Worm (Caenorhabditis elegans): Measurements from ENCODE around the gene pkc-2.

The pkc-2 gene

DNA sequence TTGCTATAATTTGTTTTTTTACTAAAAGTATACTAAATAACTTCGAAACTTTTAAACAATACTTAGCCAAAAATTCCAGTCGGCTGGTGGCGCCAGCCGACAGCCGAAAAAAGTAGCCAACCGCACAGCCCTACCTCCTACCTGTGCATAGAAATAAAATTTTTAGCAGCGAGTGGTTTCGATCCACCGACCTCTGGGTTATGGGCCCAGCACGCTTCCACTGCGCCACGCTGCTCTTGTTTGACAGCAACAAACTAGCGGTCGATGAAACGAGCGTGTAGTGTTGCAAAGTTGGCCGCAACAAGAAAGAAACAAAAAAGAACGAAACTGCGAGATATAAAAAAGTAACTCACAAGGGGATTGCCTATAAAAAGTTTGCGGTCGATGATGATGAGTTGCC, 8.4 kb downstream of the pkc-2 start (continued):
- TF ChIP-seq mdt-29 (GFP tag; IDR thresholded peaks at IDR 0.05) (no peak), hlh-30 (tag; optimal IDR thresholded peaks at IDR 0.05; ENCODE audit: insufficient read depth) (no peak), lin-15B (tag; optimal IDR thresholded peaks at IDR 0.05) (no peak), mes-2 (tag; optimal IDR thresholded peaks at IDR 0.05; ENCODE audit: poor library complexity, severe bottlenecking) (peak; percentile 81), unc-130 (GFP tag; optimal IDR thresholded peaks at IDR 0.05) (peak; percentile 6), Y48G9A.11 (GFP tag; IDR thresholded peaks at IDR 0.05) (no peak; the same call in 1 of the 2 replicates), mxl-2 (GFP tag; conservative IDR thresholded peaks at IDR 0.05) (no peak), dmd-9 (GFP tag; IDR thresholded peaks at IDR 0.05) (no peak), ceh-20 (GFP tag; IDR thresholded peaks at IDR 0.05) (0 out of 2 replicates have a peak, but pooled peaks have one; percentile 52), unc-39 (tag; optimal IDR thresholded peaks at IDR 0.05) (no peak), zfp-2 (tag; optimal IDR thresholded peaks at IDR 0.05) (no peak), attf-4 (tag; optimal IDR thresholded peaks at IDR 0.05) (no peak), ama-1 (optimal IDR thresholded peaks at IDR 0.05) (no peak), egl-27 (tag; optimal IDR thresholded peaks at IDR 0.05) (no peak)

ce11 chrX:9373729-9374128, 9.1 kb downstream of the pkc-2 start:
- TF ChIP-seq lsy-2 (tag; optimal IDR thresholded peaks at IDR 0.05) (no peak), pha-4 (GFP tag; IDR thresholded peaks at IDR 0.05) (no peak), pha-4 (tag; optimal IDR thresholded peaks at IDR 0.05) (no peak), zip-2 (tag; optimal IDR thresholded peaks at IDR 0.05) (no peak), T20F7.1 (GFP tag; optimal IDR thresholded peaks at IDR 0.05) (no peak), ztf-11 (tag; optimal IDR thresholded peaks at IDR 0.05) (no peak), dmd-6 (GFP tag; IDR thresholded peaks at IDR 0.05) (no peak), fos-1 (tag; optimal IDR thresholded peaks at IDR 0.05) (no peak), aha-1 (tag) (peak; percentile 84), ctbp-1 (GFP tag; IDR thresholded peaks at IDR 0.05) (peak; percentile 25; the same call in 1 of the 2 replicates), Y48G9A.11 (GFP tag; IDR thresholded peaks at IDR 0.05) (no peak), fkh-10 (GFP tag; optimal IDR thresholded peaks at IDR 0.05) (peak; percentile 45), ces-1 (GFP tag; optimal IDR thresholded peaks at IDR 0.05) (peak; percentile 57), vab-7 (GFP tag; IDR thresholded peaks at IDR 0.05) (no peak), arid-1 (GFP tag; conservative IDR thresholded peaks at IDR 0.05) (no peak), nhr-10 (tag; optimal IDR thresholded peaks at IDR 0.05) (no peak), dmd-8 (GFP tag; IDR thresholded peaks at IDR 0.05) (no peak), R02D3.7 (tag; optimal IDR thresholded peaks at IDR 0.05) (no peak), nhr-77 (tag; optimal IDR thresholded peaks at IDR 0.05) (no peak), duxl-1 (tag; optimal IDR thresholded peaks at IDR 0.05; ENCODE audit: poor library complexity) (no peak), mxl-2 (GFP tag; conservative IDR thresholded peaks at IDR 0.05) (no peak)

DNA sequence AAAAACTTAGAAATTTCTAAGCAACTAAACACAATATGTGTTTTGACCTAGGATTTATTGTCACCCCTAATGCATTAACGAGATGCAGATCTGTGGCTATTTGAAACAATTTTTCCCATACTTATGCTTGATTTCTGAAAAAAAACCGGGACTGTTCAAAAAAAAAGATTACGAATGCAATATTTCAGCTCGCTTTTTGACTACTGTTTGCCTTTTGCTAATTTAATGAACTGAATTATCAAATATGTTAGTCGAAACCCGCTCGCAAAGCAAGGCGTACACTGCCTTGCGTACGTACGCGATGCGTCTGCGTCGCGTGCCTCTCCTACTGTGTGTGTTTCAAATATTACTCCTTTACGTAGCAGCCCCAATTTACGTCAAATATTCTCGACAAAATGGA, 22.4 kb downstream of the pkc-2 start, which contains the start of gene C23F12.4:
C23F12.4 (plus strand) TSS at position 301 of the 400 bp plus-strand sequence.
- TF ChIP-seq lsy-2 (tag; optimal IDR thresholded peaks at IDR 0.05) (no peak), zfp-3 (GFP tag; conservative IDR thresholded peaks at IDR 0.05) (no peak), F10B5.3 (tag; optimal IDR thresholded peaks at IDR 0.05) (no peak), mep-1 (tag; optimal IDR thresholded peaks at IDR 0.05) (no peak), ama-1 (optimal IDR thresholded peaks at IDR 0.05) (no peak)

- TF ChIP-seq madf-9 (GFP tag; conservative IDR thresholded peaks at IDR 0.05) (no peak), hif-1 (tag; optimal IDR thresholded peaks at IDR 0.05) (no peak), aha-1 (tag) (peak; percentile 93)
Measured at ce11 chrX:9388686-9389085, 24.1 kb downstream of the pkc-2 start.
